Worm (Caenorhabditis elegans) whole organism, midembryonic: ENCODE results near the gene hrg-4.

Experiments
- T22C8.4 ChIP-seq: fragments of 200-800 bp; sonication (Bioruptor generic); IDR thresholded peaks from 2 replicates; pipeline ENCODE4 v1.3.6; 2022; ENCODE audit warnings: missing genetic modification characterization, missing compliant biosample characterization
- cog-1 ChIP-seq: sonication (generic microtip); optimal IDR thresholded peaks from 2 replicates; lab custom pipeline; 2016; ENCODE audit warnings: missing genetic modification characterization, missing compliant biosample characterization
- flt-1 ChIP-seq: fragments of 200-800 bp; sonication (Bioruptor generic); IDR thresholded peaks from 2 replicates; pipeline ENCODE4 v1.3.6; 2022; ENCODE audit warnings: missing genetic modification characterization, missing compliant biosample characterization
- klf-2 ChIP-seq: fragments of 200-800 bp; sonication (Bioruptor generic); conservative IDR thresholded peaks from 2 replicates; pipeline ENCODE4 v1.3.6; 2022; ENCODE audit warnings: missing genetic modification reagents, missing genetic modification characterization, missing compliant biosample characterization
- med-1 ChIP-seq: sonication (generic microtip); optimal IDR thresholded peaks from 2 replicates; lab custom pipeline; 2017; ENCODE audit warnings: missing genetic modification characterization, mild to moderate bottlenecking, missing compliant biosample characterization, antibody characterized with exemption, missing genetic modification reagents; ENCODE audit not compliant: insufficient read depth
- ref-1 ChIP-seq: fragments of 200-800 bp; sonication (Bioruptor generic); conservative IDR thresholded peaks from 2 replicates; pipeline ENCODE4 v1.3.6; 2022; ENCODE audit warnings: missing genetic modification reagents, missing genetic modification characterization, missing compliant biosample characterization
- tab-1 ChIP-seq: fragments of 200-800 bp; sonication (Bioruptor generic); IDR thresholded peaks from 2 replicates; pipeline ENCODE4 v1.3.6; 2022; ENCODE audit warnings: missing genetic modification characterization, missing compliant biosample characterization
- ztf-23 ChIP-seq: fragments of 200-800 bp; sonication (Bioruptor generic); IDR thresholded peaks from 2 replicates; pipeline ENCODE4 v1.3.6; 2022; ENCODE audit warnings: missing genetic modification reagents, missing genetic modification characterization, missing compliant biosample characterization
- ztf-29 ChIP-seq: fragments of 200-800 bp; sonication (Bioruptor generic); IDR thresholded peaks from 2 replicates; pipeline ENCODE4 v1.3.6; 2022; ENCODE audit warnings: missing genetic modification reagents, missing genetic modification characterization, missing compliant biosample characterization

Gene hrg-4

ce11 chrIV:11044377-11044776, 13.6 kb upstream of the hrg-4 start:
- TF ChIP-seq ref-1 (GFP tag; lab: Robert Waterston, UW) (no peak), med-1 (GFP tag; lab: Kevin White, UChicago) (no peak), flt-1 (GFP tag; lab: Robert Waterston, UW) (no peak)

- TF ChIP-seq klf-2 (no peak), ztf-23 (GFP tag; lab: Robert Waterston, UW) (no peak), T22C8.4 (GFP tag; lab: Robert Waterston, UW) (no peak), ztf-29 (no peak), ref-1 (GFP tag; lab: Robert Waterston, UW) (no peak), med-1 (GFP tag; lab: Kevin White, UChicago) (no peak), flt-1 (GFP tag; lab: Robert Waterston, UW) (no peak), tab-1 (GFP tag; lab: Robert Waterston, UW) (no peak), cog-1 (tag; lab: Kevin White, UChicago) (no peak)
Measured at ce11 chrIV:11038665-11039064, 7.9 kb upstream of the hrg-4 start.

ce11 chrIV:11038618-11038664, 7.6 kb upstream of the hrg-4 start, which contains the start of gene kdin-1:
kdin-1 (plus strand) TSS chrIV:11038655.
- no peak for TF ChIP-seq flt-1 (GFP tag; lab: Robert Waterston, UW)
- no peak for TF ChIP-seq ref-1 (GFP tag; lab: Robert Waterston, UW)
- TF ChIP-seq ztf-29: no peak
- TF ChIP-seq cog-1 (tag; lab: Kevin White, UChicago): no peak
- no peak for TF ChIP-seq med-1 (GFP tag; lab: Kevin White, UChicago)
- no peak for TF ChIP-seq T22C8.4 (GFP tag; lab: Robert Waterston, UW)
- TF ChIP-seq tab-1 (GFP tag; lab: Robert Waterston, UW): no peak
- no peak for TF ChIP-seq ztf-23 (GFP tag; lab: Robert Waterston, UW)
- no peak for TF ChIP-seq klf-2

- no peak for TF ChIP-seq tab-1 (GFP tag; lab: Robert Waterston, UW)
- no peak for TF ChIP-seq ztf-23 (GFP tag; lab: Robert Waterston, UW)
- no peak for TF ChIP-seq med-1 (GFP tag; lab: Kevin White, UChicago)
- TF ChIP-seq T22C8.4 (GFP tag; lab: Robert Waterston, UW): no peak
- TF ChIP-seq cog-1 (tag; lab: Kevin White, UChicago): no peak
- TF ChIP-seq ref-1 (GFP tag; lab: Robert Waterston, UW): no peak
- no peak for TF ChIP-seq ztf-29
- no peak for TF ChIP-seq flt-1 (GFP tag; lab: Robert Waterston, UW)
- TF ChIP-seq klf-2: no peak
Measured at ce11 chrIV:11038218-11038617, 7.4 kb upstream of the hrg-4 start.

- TF ChIP-seq tab-1 (GFP tag; lab: Robert Waterston, UW): no peak
- TF ChIP-seq ztf-29: no peak
- no peak for TF ChIP-seq med-1 (GFP tag; lab: Kevin White, UChicago)
- no peak for TF ChIP-seq ref-1 (GFP tag; lab: Robert Waterston, UW)
- TF ChIP-seq cog-1 (tag; lab: Kevin White, UChicago): no peak
- TF ChIP-seq flt-1 (GFP tag; lab: Robert Waterston, UW): no peak
- no peak for TF ChIP-seq klf-2
- TF ChIP-seq T22C8.4 (GFP tag; lab: Robert Waterston, UW): no peak
- TF ChIP-seq ztf-23 (GFP tag; lab: Robert Waterston, UW): no peak
Measured at ce11 chrIV:11037118-11037719, 6.4 kb upstream of the hrg-4 start.

ce11 chrIV:11036222-11036621, 5.4 kb upstream of the hrg-4 start, which contains the start of gene fkb-1:
fkb-1 (plus strand) TSS chrIV:11036582.
- TF ChIP-seq ztf-23 (GFP tag; lab: Robert Waterston, UW) (no peak), ref-1 (GFP tag; lab: Robert Waterston, UW) (no peak), tab-1 (GFP tag; lab: Robert Waterston, UW) (no peak), ztf-29 (no peak), flt-1 (GFP tag; lab: Robert Waterston, UW) (no peak), T22C8.4 (GFP tag; lab: Robert Waterston, UW) (no peak), cog-1 (tag; lab: Kevin White, UChicago) (no peak), med-1 (GFP tag; lab: Kevin White, UChicago) (no peak), klf-2 (no peak)

ce11 chrIV:11032288-11032687, 1.5 kb upstream of the hrg-4 start, which contains the start of gene hrg-6:
hrg-6 (plus strand) TSS chrIV:11032588.
- TF ChIP-seq ztf-29: no peak
- no peak for TF ChIP-seq cog-1 (tag; lab: Kevin White, UChicago)

ce11 chrIV:11031640-11032039, 847 bp upstream of the hrg-4 start:
- TF ChIP-seq tab-1 (GFP tag; lab: Robert Waterston, UW): no peak

ce11 chrIV:11030117-11030516, 676 bp downstream of the hrg-4 start:
- TF ChIP-seq flt-1 (GFP tag; lab: Robert Waterston, UW) (no peak), T22C8.4 (GFP tag; lab: Robert Waterston, UW) (no peak), med-1 (GFP tag; lab: Kevin White, UChicago) (no peak), klf-2 (no peak), ztf-23 (GFP tag; lab: Robert Waterston, UW) (no peak), tab-1 (GFP tag; lab: Robert Waterston, UW) (no peak), ref-1 (GFP tag; lab: Robert Waterston, UW) (no peak), ztf-29 (no peak), cog-1 (tag; lab: Kevin White, UChicago) (no peak)

ce11 chrIV:11029412-11029811, 1.4 kb downstream of the hrg-4 start, which contains the start of gene hrg-5:
hrg-5 (minus strand) TSS chrIV:11029428.
- no peak for TF ChIP-seq cog-1 (tag; lab: Kevin White, UChicago)
- no peak for TF ChIP-seq ztf-23 (GFP tag; lab: Robert Waterston, UW)
- TF ChIP-seq med-1 (GFP tag; lab: Kevin White, UChicago): no peak
- no peak for TF ChIP-seq ref-1 (GFP tag; lab: Robert Waterston, UW)
- no peak for TF ChIP-seq tab-1 (GFP tag; lab: Robert Waterston, UW)
